Worm (Caenorhabditis elegans): Measurements from ENCODE around the gene Y69A2AR.28.

The Y69A2AR.28 gene

DNA sequence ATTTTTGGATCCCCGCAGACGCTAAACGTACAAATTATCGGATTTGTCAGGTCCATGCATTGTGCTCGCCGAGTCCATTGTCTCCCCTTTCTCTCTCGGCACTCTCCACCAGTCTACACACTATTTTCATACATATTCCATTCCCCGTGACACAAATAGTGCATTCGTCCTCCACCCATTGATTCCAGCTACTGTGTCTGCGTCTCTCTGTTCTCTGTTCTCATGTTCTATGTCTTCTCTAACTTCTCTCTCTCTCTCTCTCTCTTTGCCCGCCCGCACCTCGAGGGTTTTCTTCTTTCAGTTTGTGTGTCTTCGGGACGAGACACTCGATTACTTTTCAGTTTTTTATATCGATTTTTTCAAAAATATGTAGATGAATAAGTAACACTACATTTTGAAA is 13.2 kb downstream of the Y69A2AR.28 start (continued):
- TF ChIP-seq lim-7 (GFP tag; IDR thresholded peaks at IDR 0.05) (no peak), ceh-44 (GFP tag; IDR thresholded peaks at IDR 0.05) (no peak), php-3 (GFP tag; IDR thresholded peaks at IDR 0.05) (0 out of 2 replicates have a peak, but pooled peaks have one; percentile 7), F26F4.8 (GFP tag; conservative IDR thresholded peaks at IDR 0.05) (no peak), cey-2 (tag; optimal IDR thresholded peaks at IDR 0.05; ENCODE audit: borderline replicate concordance, insufficient read depth) (no peak), ZK546.5 (tag; optimal IDR thresholded peaks at IDR 0.05) (peak in 1 of 2 experiments; percentile 8), dmd-8 (GFP tag; IDR thresholded peaks at IDR 0.05) (no peak), nhr-102 (tag; optimal IDR thresholded peaks at IDR 0.05) (peak; percentile 42), lin-15B (tag; optimal IDR thresholded peaks at IDR 0.05) (no peak), tra-1 (GFP tag; IDR thresholded peaks at IDR 0.05) (no peak), aha-1 (tag) (peak; percentile 49), mes-2 (tag; optimal IDR thresholded peaks at IDR 0.05; ENCODE audit: poor library complexity, severe bottlenecking) (peak; percentile 73), hlh-30 (tag; optimal IDR thresholded peaks at IDR 0.05; ENCODE audit: insufficient read depth) (peak; percentile 99), zip-11 (GFP tag; IDR thresholded peaks at IDR 0.05) (no peak), mxl-3 (GFP tag; optimal IDR thresholded peaks at IDR 0.05) (peak; percentile 55), egl-43 (GFP tag; IDR thresholded peaks at IDR 0.05) (no peak), nhr-28 (tag; optimal IDR thresholded peaks at IDR 0.05) (peak; percentile 78), pqm-1 (tag; optimal IDR thresholded peaks at IDR 0.05) (peak; percentile 35), ztf-7 (tag; optimal IDR thresholded peaks at IDR 0.05) (no peak), duxl-1 (tag; optimal IDR thresholded peaks at IDR 0.05; ENCODE audit: poor library complexity) (peak; percentile 42), unc-130 (GFP tag; optimal IDR thresholded peaks at IDR 0.05) (no peak), ZK337.2 (GFP tag; IDR thresholded peaks at IDR 0.05) (no peak), dpl-1 (GFP tag; optimal IDR thresholded peaks at IDR 0.05) (peak; percentile 64), saeg-2 (GFP tag; IDR thresholded peaks at IDR 0.05) (no peak), jun-1 (tag; optimal IDR thresholded peaks at IDR 0.05) (no peak), Y75B8A.6 (GFP tag; IDR thresholded peaks at IDR 0.05) (no peak), T20F7.1 (GFP tag; optimal IDR thresholded peaks at IDR 0.05) (no peak), Y105C5A.15 (GFP tag; IDR thresholded peaks at IDR 0.05) (no peak), mep-1 (tag; optimal IDR thresholded peaks at IDR 0.05) (peak; percentile 85), daf-12 (tag; optimal IDR thresholded peaks at IDR 0.05) (no peak), mdt-29 (GFP tag; IDR thresholded peaks at IDR 0.05) (no peak), lin-38 (GFP tag; IDR thresholded peaks at IDR 0.05) (peak; percentile 54), T26A8.4 (GFP tag; IDR thresholded peaks at IDR 0.05) (peak; percentile 63), lin-29 (GFP tag; IDR thresholded peaks at IDR 0.05) (peak; percentile 23; the same call in 1 of the 2 replicates), ctbp-1 (GFP tag; IDR thresholded peaks at IDR 0.05) (no peak), fos-1 (tag; optimal IDR thresholded peaks at IDR 0.05) (no peak), unc-39 (tag; optimal IDR thresholded peaks at IDR 0.05) (no peak), ceh-20 (GFP tag; IDR thresholded peaks at IDR 0.05) (peak; percentile 53; the same call in 1 of the 2 replicates), hlh-11 (tag; optimal IDR thresholded peaks at IDR 0.05) (peak; percentile 93), D1046.2 (GFP tag; IDR thresholded peaks at IDR 0.05) (no peak), gei-8 (GFP tag; optimal IDR thresholded peaks at IDR 0.05) (no peak), vab-7 (GFP tag; IDR thresholded peaks at IDR 0.05) (no peak), zag-1 (tag; optimal IDR thresholded peaks at IDR 0.05) (no peak), ces-1 (GFP tag; optimal IDR thresholded peaks at IDR 0.05) (no peak), F37D6.2 (tag; optimal IDR thresholded peaks at IDR 0.05) (peak; percentile 31), nhr-10 (tag; optimal IDR thresholded peaks at IDR 0.05) (peak; percentile 56), snpc-1.2 (GFP tag; IDR thresholded peaks at IDR 0.05) (no peak), arid-1 (GFP tag; conservative IDR thresholded peaks at IDR 0.05) (0 out of 2 replicates have a peak, but pooled peaks have one; percentile 26), dve-1 (tag; optimal IDR thresholded peaks at IDR 0.05; ENCODE audit: insufficient read depth) (peak; percentile 91), nhr-42 (GFP tag; IDR thresholded peaks at IDR 0.05) (peak; percentile 57; the same call in 1 of the 2 replicates), skn-1 (tag; optimal IDR thresholded peaks at IDR 0.05) (no peak), ztf-11 (tag; optimal IDR thresholded peaks at IDR 0.05) (no peak)
